Worm (Caenorhabditis elegans): ENCODE data around the gene srh-218.

DNA sequence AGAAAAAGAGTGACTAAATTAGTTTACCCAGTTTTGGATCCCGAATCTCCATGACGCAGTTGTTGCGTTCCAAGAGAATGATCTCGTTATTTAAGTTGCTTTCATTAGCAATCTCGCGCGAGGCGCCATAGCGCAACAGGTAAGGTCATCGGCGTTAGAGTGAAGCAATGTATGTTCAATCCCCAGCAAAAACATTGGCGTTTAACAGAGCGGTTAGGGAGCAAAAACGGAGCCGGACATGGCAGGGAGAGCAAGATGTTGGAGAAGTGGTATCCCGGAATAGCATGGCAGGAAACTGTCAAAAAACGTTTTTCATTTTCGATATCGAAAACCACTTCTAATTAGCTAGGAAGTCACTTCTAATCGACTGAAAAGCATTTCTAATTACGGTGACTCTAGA lies 39.5 kb upstream of the srh-218 start:
- TF ChIP-seq tab-1 (GFP tag; IDR thresholded peaks at IDR 0.05) (no peak), ztf-29 (GFP tag; IDR thresholded peaks at IDR 0.05) (no peak), flt-1 (GFP tag; IDR thresholded peaks at IDR 0.05) (no peak), ztf-23 (GFP tag; IDR thresholded peaks at IDR 0.05) (0 out of 2 replicates have a peak, but pooled peaks have one; percentile 26), klf-2 (GFP tag; conservative IDR thresholded peaks at IDR 0.05) (no peak), med-1 (GFP tag; optimal IDR thresholded peaks at IDR 0.05; ENCODE audit: insufficient read depth) (no peak), cog-1 (tag; optimal IDR thresholded peaks at IDR 0.05) (no peak), ref-1 (GFP tag; conservative IDR thresholded peaks at IDR 0.05) (no peak), T22C8.4 (GFP tag; IDR thresholded peaks at IDR 0.05) (no peak)
